Fruit fly (Drosophila melanogaster): ENCODE measurements around the gene ergic53.
A peak's percentile ranks its signal among the peaks of the same experiment; 100 is the strongest.

ergic53 gene

DNA sequence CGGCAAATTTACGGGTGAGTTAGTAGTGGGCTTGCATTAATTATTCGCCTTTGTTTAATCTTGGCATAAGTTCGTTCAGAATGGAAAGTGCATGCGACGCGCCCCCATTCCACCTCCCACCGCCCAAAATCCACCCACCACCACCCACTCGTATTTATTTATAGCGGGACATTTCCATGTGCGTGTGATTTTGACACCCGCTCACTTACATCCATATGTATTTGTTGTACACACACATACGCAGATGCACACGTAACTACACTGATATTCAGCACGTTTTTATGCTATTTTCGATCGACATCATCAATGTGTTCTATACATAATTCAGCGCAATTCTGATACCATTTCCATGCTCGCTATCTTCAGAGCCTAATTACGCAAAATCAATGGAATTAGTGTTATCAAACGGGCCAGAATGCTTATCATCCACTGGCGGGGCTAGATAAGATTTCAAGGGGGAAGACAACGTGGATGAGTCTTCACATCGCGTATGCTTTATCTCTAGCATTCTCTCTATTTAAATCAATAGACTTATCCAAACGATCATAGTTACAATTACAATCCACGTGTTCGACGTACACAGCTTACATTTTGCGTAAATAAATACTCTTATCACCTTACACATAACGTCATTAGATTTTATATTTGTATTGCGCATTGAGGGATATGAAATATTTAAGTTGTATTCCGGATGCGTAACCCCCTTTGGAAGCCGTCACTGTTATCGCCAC is 8.9 kb upstream of the ergic53 start (continued):
- peak; percentile 14 for TF ChIP-seq Hr4 (GFP tag; optimal IDR thresholded peaks at IDR 0.05)
- no peak for TF ChIP-seq Ets96B (tag; optimal IDR thresholded peaks at IDR 0.05)
- TF ChIP-seq fd59A (GFP tag; optimal IDR thresholded peaks at IDR 0.05): no peak
- no peak for TF ChIP-seq spab (GFP tag; optimal IDR thresholded peaks at IDR 0.05)
- TF ChIP-seq Lpt (GFP tag; optimal IDR thresholded peaks at IDR 0.05): no peak
- TF ChIP-seq CG31627 (GFP tag; optimal IDR thresholded peaks at IDR 0.05): peak; percentile 9
- TF ChIP-seq achi (GFP tag; optimal IDR thresholded peaks at IDR 0.05): peak; percentile 14
- TF ChIP-seq esn (GFP tag; optimal IDR thresholded peaks at IDR 0.05): peak; percentile 39
- no peak for TF ChIP-seq CG6808 (GFP tag; optimal IDR thresholded peaks at IDR 0.05)
- TF ChIP-seq CG6792 (GFP tag; optimal IDR thresholded peaks at IDR 0.05): no peak
- no peak for TF ChIP-seq CG4318 (GFP tag; optimal IDR thresholded peaks at IDR 0.05)
- TF ChIP-seq CG11902 (GFP tag; optimal IDR thresholded peaks at IDR 0.05): no peak
- peak; percentile 24 for TF ChIP-seq pdm3 (GFP tag; optimal IDR thresholded peaks at IDR 0.05)

DNA sequence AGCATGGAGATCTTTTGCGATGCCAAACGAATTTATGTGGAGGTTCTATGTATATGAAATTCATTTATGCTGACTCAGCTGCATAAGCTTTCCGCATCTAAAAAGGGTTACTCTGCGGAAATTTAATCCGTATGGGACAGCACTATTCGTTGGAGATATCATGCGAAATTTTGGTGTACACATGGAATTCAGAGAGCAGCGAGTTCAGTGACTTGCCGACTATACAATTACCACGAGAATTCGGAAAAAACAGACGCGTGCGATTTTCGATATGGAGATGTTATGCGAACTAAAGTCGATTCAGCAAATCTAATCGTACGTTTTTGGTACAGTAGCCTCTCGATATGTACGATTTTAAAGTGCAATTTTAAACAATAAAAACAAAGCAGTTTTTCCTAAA is 6.9 kb upstream of the ergic53 start:
- TF ChIP-seq CG10631 (GFP tag; optimal IDR thresholded peaks at IDR 0.05): no peak
- no peak for TF ChIP-seq CG3919 (GFP tag; optimal IDR thresholded peaks at IDR 0.05)
- no peak for TF ChIP-seq CG1621 (tag; optimal IDR thresholded peaks at IDR 0.05)

DNA sequence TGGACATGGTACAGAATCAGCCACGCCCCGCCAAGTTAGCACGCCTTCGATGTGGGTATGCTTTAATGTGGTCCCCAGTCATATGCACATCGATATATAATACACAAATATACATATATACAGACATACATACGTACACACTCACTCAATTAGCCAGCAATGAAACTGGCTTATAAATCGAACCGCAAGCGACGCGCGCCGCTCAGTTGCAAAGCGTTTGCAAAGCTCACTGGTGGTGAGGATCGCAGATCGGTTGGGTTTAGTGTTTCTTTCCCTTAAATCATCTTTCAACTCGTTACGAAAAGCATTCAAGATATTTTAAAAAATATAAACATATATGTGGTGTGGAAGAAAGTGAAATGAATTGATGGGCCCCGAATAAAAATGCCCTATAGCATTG is 6.2 kb upstream of the ergic53 start:
- TF ChIP-seq svp (GFP tag) (peak; percentile 8), esn (GFP tag; optimal IDR thresholded peaks at IDR 0.05) (no peak), Smox (GFP tag; optimal IDR thresholded peaks at IDR 0.05) (no peak), vri (GFP tag; optimal IDR thresholded peaks at IDR 0.05) (peak; percentile 10), Eip78C (GFP tag) (peak; percentile 44), Blimp-1 (GFP tag; optimal IDR thresholded peaks at IDR 0.05) (peak; percentile 3), net (GFP tag; optimal IDR thresholded peaks at IDR 0.05) (no peak), CG3032 (tag; optimal IDR thresholded peaks at IDR 0.05) (no peak)

DNA sequence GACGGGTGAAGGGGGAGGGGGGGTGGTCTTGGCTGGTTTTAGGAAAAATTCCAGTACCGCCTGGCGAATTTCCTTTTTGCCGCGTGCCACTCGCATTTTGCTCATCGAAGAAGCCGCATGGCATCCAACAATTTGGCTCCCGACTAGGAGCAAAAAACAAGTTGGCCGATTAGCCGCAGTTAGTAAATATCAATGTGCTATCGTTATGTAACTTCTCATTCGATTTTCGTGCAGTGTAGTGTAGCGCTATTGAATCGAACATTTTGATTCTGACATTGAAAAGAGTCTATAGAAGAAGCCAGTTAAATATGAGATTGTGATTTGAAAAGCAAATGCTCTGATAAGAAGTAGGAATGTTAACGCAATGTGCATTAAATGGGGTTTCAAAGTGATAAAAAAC is 5.1 kb upstream of the ergic53 start:
- TF ChIP-seq Sox15 (GFP tag; optimal IDR thresholded peaks at IDR 0.05) (no peak), net (GFP tag; optimal IDR thresholded peaks at IDR 0.05) (no peak)

DNA sequence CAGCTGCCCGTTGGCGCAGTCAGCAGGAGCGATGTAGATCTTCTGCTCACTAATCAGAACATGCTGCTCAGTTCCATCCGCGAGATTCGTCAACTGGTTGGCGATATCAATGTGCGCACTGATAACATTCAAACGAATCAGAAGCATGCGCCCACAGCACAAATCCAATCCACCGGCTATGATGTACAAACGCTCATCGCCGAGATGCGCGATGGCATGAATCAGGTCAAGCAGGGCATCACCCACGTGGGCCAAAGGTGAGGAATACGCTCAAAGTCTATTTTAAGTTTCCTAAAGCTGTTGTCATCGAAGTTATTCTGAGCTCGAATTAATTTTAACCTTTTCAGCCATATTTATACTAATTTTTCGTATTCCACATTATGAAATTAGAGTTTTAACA is 1.6 kb downstream of the ergic53 start:
- TF ChIP-seq svp (GFP tag) (peak; percentile 86), Ets96B (tag; optimal IDR thresholded peaks at IDR 0.05) (no peak)

DNA sequence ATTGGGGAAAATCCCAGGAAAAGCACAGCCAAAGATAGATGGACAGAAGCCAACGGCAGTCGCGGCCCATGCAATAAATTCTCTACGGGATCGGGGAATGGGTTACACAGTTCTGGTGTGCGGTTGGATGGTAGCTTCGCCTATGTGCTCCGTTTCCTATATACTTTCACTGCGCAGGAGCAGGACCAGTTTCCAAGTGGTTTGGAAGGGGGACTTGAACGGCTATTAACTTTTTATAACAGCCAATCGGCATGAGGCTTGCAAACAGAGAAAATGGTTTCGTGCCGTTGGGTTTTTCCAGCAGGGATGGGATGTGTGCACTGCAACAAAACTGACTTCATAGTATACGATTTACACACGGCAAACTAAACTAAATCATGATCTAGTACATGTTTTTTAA is 3.6 kb downstream of the ergic53 start:
- TF ChIP-seq CG11902 (GFP tag; optimal IDR thresholded peaks at IDR 0.05): no peak
- TF ChIP-seq CG11294 (GFP tag; IDR thresholded peaks at IDR 0.05): no peak
- TF ChIP-seq CG4318 (GFP tag; optimal IDR thresholded peaks at IDR 0.05): no peak
- no peak for TF ChIP-seq Hr4 (GFP tag; optimal IDR thresholded peaks at IDR 0.05)
- TF ChIP-seq CG8319 (GFP tag; optimal IDR thresholded peaks at IDR 0.05): no peak
- TF ChIP-seq dac (GFP tag; optimal IDR thresholded peaks at IDR 0.05): no peak
- TF ChIP-seq Lpt (GFP tag; optimal IDR thresholded peaks at IDR 0.05): no peak
- no peak for TF ChIP-seq Sox14 (GFP tag; optimal IDR thresholded peaks at IDR 0.05)
- no peak for TF ChIP-seq Ets21C (GFP tag; optimal IDR thresholded peaks at IDR 0.05)
- no peak for TF ChIP-seq CG6808 (GFP tag; optimal IDR thresholded peaks at IDR 0.05)
- TF ChIP-seq Eip75B (GFP tag; optimal IDR thresholded peaks at IDR 0.05): no peak

DNA sequence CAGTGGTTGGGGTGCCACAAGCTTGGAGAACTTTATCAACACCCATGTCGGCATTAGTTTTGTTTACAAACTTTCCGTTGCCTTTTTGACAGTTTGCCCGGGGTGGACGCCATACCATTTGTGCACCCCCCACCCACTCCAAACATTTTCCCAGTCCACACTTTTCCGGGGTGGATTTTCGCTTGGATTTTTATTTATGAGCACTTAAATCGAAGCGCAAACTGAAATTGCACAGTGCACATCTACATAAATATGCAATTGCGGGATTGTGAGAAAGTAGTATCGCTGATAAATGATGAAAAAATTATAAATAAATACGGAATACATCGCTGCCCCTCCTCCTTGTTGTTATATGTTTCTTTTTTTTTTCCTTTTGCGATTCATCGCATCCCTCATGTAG is 5.7 kb downstream of the ergic53 start:
- TF ChIP-seq CG32006 (GFP tag; optimal IDR thresholded peaks at IDR 0.05) (no peak), Lpt (GFP tag; optimal IDR thresholded peaks at IDR 0.05) (no peak), spab (GFP tag; optimal IDR thresholded peaks at IDR 0.05) (no peak), OdsH (GFP tag; optimal IDR thresholded peaks at IDR 0.05) (no peak), Gug (GFP tag; IDR thresholded peaks at IDR 0.05) (no peak), dac (GFP tag; optimal IDR thresholded peaks at IDR 0.05) (no peak), Eip75B (GFP tag; optimal IDR thresholded peaks at IDR 0.05) (no peak), Sox102F (GFP tag; optimal IDR thresholded peaks at IDR 0.05) (no peak)
